Worm (Caenorhabditis elegans): ENCODE data around the gene C05C12.4.
A peak's percentile ranks its signal among the peaks of the same experiment; 100 is the strongest.
"Not testable (repeated sequence)": the region's sequence is repeated elsewhere in the genome, so short reads cannot be mapped to it uniquely, and the experiment has no call there.

Gene C05C12.4

DNA sequence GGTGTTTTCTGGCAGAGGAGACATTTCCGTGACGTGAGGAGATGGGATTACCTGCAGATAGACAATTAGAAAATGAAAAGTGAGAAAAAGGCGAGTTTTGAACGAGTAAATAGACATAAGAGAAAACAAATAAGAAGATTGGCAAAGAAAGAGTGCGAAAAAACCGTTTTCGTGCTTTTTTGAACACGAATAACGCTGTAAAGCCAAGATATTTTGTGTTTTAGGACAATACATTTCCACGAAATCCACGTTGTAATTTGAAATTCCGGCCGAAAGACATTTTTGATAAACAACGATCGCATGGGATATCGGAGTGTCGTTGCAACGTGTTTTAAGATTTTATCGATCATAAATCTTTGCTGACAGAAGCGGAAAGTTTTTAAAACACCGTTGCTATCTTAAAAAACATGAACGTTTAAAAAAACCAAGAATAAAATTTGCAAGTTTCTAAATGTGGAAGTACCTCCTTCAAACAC lies 37.1 kb downstream of the C05C12.4 start, which contains the start of gene adk-1:
Gene adk-1, minus strand, starts transcription at position 51 of the 476 bp plus-strand sequence.
- TF ChIP-seq tbx-2 (tag; optimal IDR thresholded peaks at IDR 0.05): no peak
- TF ChIP-seq lin-15B (tag; optimal IDR thresholded peaks at IDR 0.05): peak; percentile 44
- TF ChIP-seq nfya-1 (tag; optimal IDR thresholded peaks at IDR 0.05; ENCODE audit: insufficient read depth): peak; percentile 21
- no peak for TF ChIP-seq eor-1 (tag; optimal IDR thresholded peaks at IDR 0.05)
- no peak for TF ChIP-seq elt-2 (tag; optimal IDR thresholded peaks at IDR 0.05)

DNA sequence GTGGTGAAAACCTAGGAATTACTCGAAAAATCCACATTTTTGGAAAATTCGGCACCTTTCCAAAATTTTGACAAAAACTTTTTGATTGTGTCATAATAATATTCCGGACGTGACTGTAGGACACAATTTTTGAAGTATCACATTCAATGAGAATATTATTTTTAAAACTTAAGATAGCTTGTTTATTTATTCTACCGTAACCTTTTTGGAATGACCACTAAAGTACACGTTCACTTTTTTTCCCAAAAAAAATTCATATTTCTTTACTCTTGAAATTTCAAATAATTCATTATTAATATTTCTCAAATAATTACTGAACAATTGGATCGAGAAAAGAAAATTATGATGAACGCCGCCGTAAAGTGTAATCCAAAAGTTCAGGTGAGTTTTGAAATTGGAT lies 40.7 kb downstream of the C05C12.4 start, which contains the start of gene R07H5.9:
Gene R07H5.9, plus strand, starts transcription at position 301 of the 400 bp plus-strand sequence.
- no peak for TF ChIP-seq nhr-12 (tag; optimal IDR thresholded peaks at IDR 0.05)
- TF ChIP-seq elt-3 (tag; optimal IDR thresholded peaks at IDR 0.05): no peak
- TF ChIP-seq nfya-1 (tag; optimal IDR thresholded peaks at IDR 0.05; ENCODE audit: insufficient read depth): no peak

DNA sequence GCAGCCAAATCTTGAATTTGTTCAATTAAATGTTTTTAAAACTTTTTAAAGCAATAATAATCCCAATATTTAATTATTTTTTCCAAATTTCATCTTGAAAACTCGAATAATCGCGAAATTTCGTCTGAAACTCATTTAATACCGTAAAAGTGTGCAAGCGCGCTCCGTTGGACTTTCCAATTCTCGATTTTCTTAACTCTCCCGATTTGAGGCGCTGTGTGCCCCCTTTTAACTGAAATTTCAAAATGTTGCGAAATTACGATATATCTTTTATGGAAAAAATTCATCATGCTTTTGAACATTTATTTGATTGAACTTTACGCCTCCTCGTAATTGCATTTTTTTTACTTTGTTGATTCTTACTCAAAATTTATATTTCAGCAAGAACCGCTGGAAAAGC lies 45.5 kb downstream of the C05C12.4 start, which contains the start of gene R07H5.11:
Gene R07H5.11, plus strand, starts transcription at position 380 of the 400 bp plus-strand sequence.
- not testable (repeated sequence) for TF ChIP-seq jun-1, nhr-76, nhr-237 (tag; optimal IDR thresholded peaks at IDR 0.05)

DNA sequence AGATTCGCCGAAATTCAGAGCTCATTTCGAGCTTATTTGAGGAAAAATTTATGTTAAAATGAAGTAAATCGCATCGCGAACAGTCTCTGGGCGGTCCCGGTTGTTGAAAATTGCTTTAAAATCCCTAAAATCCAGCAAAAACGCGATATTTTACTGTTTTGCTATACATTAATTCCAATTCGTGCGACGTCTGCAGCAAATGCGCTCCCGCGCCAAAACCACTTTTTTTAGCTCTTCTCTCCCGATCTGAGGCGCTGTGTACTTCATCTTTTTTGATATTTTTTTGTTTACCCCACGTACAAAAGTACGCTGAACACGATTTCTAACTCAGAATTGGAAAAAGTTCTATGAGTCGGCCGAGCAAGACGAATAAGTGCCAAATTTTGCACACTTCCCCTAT lies 48.9 kb downstream of the C05C12.4 start, which contains the start of gene R07H5.16:
Gene R07H5.16, plus strand, starts transcription at position 348 of the 400 bp plus-strand sequence.
- TF ChIP-seq elt-2, nhr-11, R02D3.7 (tag; optimal IDR thresholded peaks at IDR 0.05): not testable (repeated sequence)

Measured in whole organism, L3 larva.